Worm (Caenorhabditis elegans): ENCODE data around the gene C13G3.12.

DNA sequence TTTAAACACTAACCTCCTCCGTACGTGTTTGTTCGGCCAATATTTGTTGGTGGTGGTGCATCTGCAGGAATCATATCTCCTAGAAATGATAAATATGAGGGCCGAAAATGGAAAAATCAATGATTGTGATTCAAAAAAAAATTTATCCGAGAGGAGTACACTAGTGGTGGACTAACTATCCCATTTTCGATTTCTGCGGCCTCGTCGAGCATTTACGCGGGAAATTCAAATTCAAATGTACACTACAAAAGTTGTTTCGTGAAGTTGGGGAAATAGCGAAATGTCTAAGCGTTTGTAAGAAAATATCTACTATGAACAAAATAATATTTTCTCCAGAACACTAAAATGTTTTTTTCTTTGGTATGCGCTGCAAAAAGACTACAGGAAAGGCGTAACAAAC, 6.6 kb upstream of the C13G3.12 start:
- TF ChIP-seq blmp-1 (tag; optimal IDR thresholded peaks at IDR 0.05) = no peak
- TF ChIP-seq elt-3 (tag; optimal IDR thresholded peaks at IDR 0.05) = no peak

All from whole organism, mixed stage, embryonic.